Fruit fly (Drosophila melanogaster): Measurements from ENCODE around the gene Daao2.

DNA sequence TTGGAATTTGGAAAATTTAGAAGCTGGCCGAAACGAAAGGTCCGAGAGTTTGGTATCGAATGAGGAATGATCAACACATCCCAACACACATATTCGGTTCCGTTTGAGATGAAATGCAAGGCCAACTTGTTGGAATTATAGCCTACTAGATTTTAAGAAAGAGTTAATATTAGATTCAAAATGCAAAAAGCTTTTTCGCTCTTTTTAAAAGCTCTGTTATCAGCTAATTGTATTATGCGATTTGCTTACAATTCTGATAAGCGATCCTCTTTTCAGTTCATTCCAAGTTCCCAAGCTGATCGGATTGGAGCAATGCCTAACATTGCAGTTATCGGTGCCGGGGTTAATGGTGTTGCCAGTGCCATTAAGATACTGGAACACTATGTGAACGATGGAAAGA, at the start of gene Daao2, which contains the start of gene CG17377:
- TF ChIP-seq CG7556 (GFP tag; optimal IDR thresholded peaks at IDR 0.05) (no peak), CG8478 (optimal IDR thresholded peaks at IDR 0.05) (no peak), Stat92E (GFP tag; optimal IDR thresholded peaks at IDR 0.05) (no peak), CG11723 (GFP tag; optimal IDR thresholded peaks at IDR 0.05) (no peak), Oaz (GFP tag; IDR thresholded peaks at IDR 0.05) (no peak), ab (GFP tag; optimal IDR thresholded peaks at IDR 0.05) (no peak), CG17328 (GFP tag; IDR thresholded peaks at IDR 0.05) (no peak), CG2875 (GFP tag; optimal IDR thresholded peaks at IDR 0.05) (no peak)

All from whole organism, embryonic.